Fruit fly (Drosophila melanogaster): ENCODE results near the gene CG4520.

- TF ChIP-seq CTCF (GFP tag; optimal IDR thresholded peaks at IDR 0.05), result no peak
- no peak for TF ChIP-seq CG9215 (GFP tag; IDR thresholded peaks at IDR 0.05)
- no peak for TF ChIP-seq mld (GFP tag; IDR thresholded peaks at IDR 0.05; ENCODE audit: partially characterized antibody)
- TF ChIP-seq CG3838 (GFP tag; optimal IDR thresholded peaks at IDR 0.05), result no peak
These were observed 35.1 kb downstream of the CG4520 start, which contains the start of gene CG5614 for dm6 chr3R:15779505-15779904.

Data from whole organism, embryonic.